Worm (Caenorhabditis elegans): ENCODE measurements around the gene C05D11.1.

- TF ChIP-seq ceh-100 (GFP tag; IDR thresholded peaks at IDR 0.05): no peak
- no peak for TF ChIP-seq tbx-9 (tag; optimal IDR thresholded peaks at IDR 0.05; ENCODE audit: borderline replicate concordance)
- TF ChIP-seq sea-2 (GFP tag; IDR thresholded peaks at IDR 0.05): no peak
- no peak for TF ChIP-seq ztf-22 (GFP tag; optimal IDR thresholded peaks at IDR 0.05)
- no peak for TF ChIP-seq lsl-1 (GFP tag; optimal IDR thresholded peaks at IDR 0.05)
- no peak for TF ChIP-seq cebp-1 (GFP tag; IDR thresholded peaks at IDR 0.05)
- no peak for TF ChIP-seq cebp-1 (tag; optimal IDR thresholded peaks at IDR 0.05)
- no peak for TF ChIP-seq sptf-2 (GFP tag; optimal IDR thresholded peaks at IDR 0.05)
- no peak for TF ChIP-seq rpc-1 (optimal IDR thresholded peaks at IDR 0.05)
- TF ChIP-seq rpc-1 (tag; optimal IDR thresholded peaks at IDR 0.05): no peak
- no peak for TF ChIP-seq let-607 (tag; optimal IDR thresholded peaks at IDR 0.05)
- no peak for TF ChIP-seq ztf-18 (tag; optimal IDR thresholded peaks at IDR 0.05)
- no peak for TF ChIP-seq let-526 (GFP tag; IDR thresholded peaks at IDR 0.05)
- TF ChIP-seq unc-62 (GFP tag; optimal IDR thresholded peaks at IDR 0.05): no peak
- no peak for TF ChIP-seq ama-1 (optimal IDR thresholded peaks at IDR 0.05)
- no peak for TF ChIP-seq ama-1 (GFP tag; optimal IDR thresholded peaks at IDR 0.05)
- TF ChIP-seq egl-18 (GFP tag; IDR thresholded peaks at IDR 0.05): no peak
Observed at ce11 chrIII:6399424-6399823, 37.0 kb upstream of the C05D11.1 start.

Measured in whole organism, young adult.